Worm (Caenorhabditis elegans) whole organism, young adult: ENCODE data around the gene fbxb-22.

Experiments
- B0019.2 ChIP-seq: fragments of 200-800 bp; sonication (Bioruptor generic); conservative IDR thresholded peaks from 2 replicates; pipeline ENCODE4 v1.3.6; 2022; ENCODE audit warnings: missing genetic modification reagents, missing genetic modification characterization, missing compliant biosample characterization
- C17E4.6 ChIP-seq: fragments of 200-800 bp; sonication (Bioruptor generic); IDR thresholded peaks from 2 replicates; pipeline ENCODE4 v1.3.6; 2022; ENCODE audit warnings: missing genetic modification reagents, missing genetic modification characterization, missing compliant biosample characterization
- F33H1.4 ChIP-seq: fragments of 200-800 bp; sonication (Bioruptor generic); IDR thresholded peaks from 2 replicates; pipeline ENCODE4 v1.3.6; 2022; ENCODE audit warnings: missing genetic modification reagents, missing genetic modification characterization, missing compliant biosample characterization
- F49E8.2 ChIP-seq: sonication (generic microtip); optimal IDR thresholded peaks from 3 replicates; lab custom pipeline; 2017; ENCODE audit warnings: missing genetic modification characterization, mild to moderate bottlenecking, missing compliant biosample characterization, antibody characterized with exemption, moderate library complexity; ENCODE audit not compliant: insufficient read depth
- Y53G8AR.9 ChIP-seq: fragments of 200-800 bp; sonication (Bioruptor generic); conservative IDR thresholded peaks from 2 replicates; pipeline ENCODE4 v1.3.6; 2022; ENCODE audit warnings: missing genetic modification reagents, missing genetic modification characterization, missing compliant biosample characterization
- Y56A3A.18 ChIP-seq: fragments of 200-800 bp; sonication (Bioruptor generic); IDR thresholded peaks from 2 replicates; pipeline ENCODE4 v1.3.6; 2022; ENCODE audit warnings: missing genetic modification reagents, missing genetic modification characterization, missing compliant biosample characterization
- aptf-2 ChIP-seq: fragments of 200-800 bp; sonication (Bioruptor generic); conservative IDR thresholded peaks from 2 replicates; pipeline ENCODE4 v1.3.6; 2022; ENCODE audit warnings: missing genetic modification reagents, missing genetic modification characterization, missing compliant biosample characterization
- aptf-3 ChIP-seq: fragments of 200-800 bp; sonication (Bioruptor generic); IDR thresholded peaks from 2 replicates; pipeline ENCODE4 v1.3.6; 2022; ENCODE audit warnings: missing genetic modification characterization, missing compliant biosample characterization
- atf-7 ChIP-seq: sonication (generic microtip); optimal IDR thresholded peaks from 2 replicates; lab custom pipeline; 2017; ENCODE audit warnings: mild to moderate bottlenecking, missing genetic modification characterization, missing compliant biosample characterization
- cebp-1 ChIP-seq, 2 experiments: fragments of 200-800 bp in 1 of 2; sonication (Bioruptor generic) in 1 of 2; sonication (generic microtip) in 1 of 2; IDR thresholded peaks in 1 of 2; optimal IDR thresholded peaks in 1 of 2; 2 replicates each; pipeline versions ENCODE4 v1.3.6 to Lab custom; 2017 to 2022; ENCODE audit warnings: missing compliant biosample characterization in 2 of 2, missing genetic modification characterization in 2 of 2, mild to moderate bottlenecking in 1 of 2, missing genetic modification reagents in 1 of 2, moderate library complexity in 1 of 2
- dox-1 ChIP-seq: fragments of 200-800 bp; sonication (Bioruptor generic); IDR thresholded peaks from 2 replicates; pipeline ENCODE4 v1.3.6; 2022; ENCODE audit warnings: missing genetic modification reagents, missing genetic modification characterization, missing compliant biosample characterization
- dpff-1 ChIP-seq: sonication (generic microtip); optimal IDR thresholded peaks from 2 replicates; lab custom pipeline; 2017; ENCODE audit warnings: mild to moderate bottlenecking, missing genetic modification characterization, missing compliant biosample characterization
- efl-1 ChIP-seq: fragments of 150-350 bp; optimal IDR thresholded peaks from 2 replicates; lab custom pipeline; 2014; ENCODE audit warnings: missing biosample characterization, missing genetic modification reagents, missing genetic modification characterization
- egl-44 ChIP-seq: fragments of 200-800 bp; sonication (Bioruptor generic); IDR thresholded peaks from 2 replicates; pipeline ENCODE4 v1.3.6; 2022; ENCODE audit warnings: missing genetic modification reagents, missing genetic modification characterization, missing compliant biosample characterization
- egrh-3 ChIP-seq: fragments of 200-800 bp; sonication (Bioruptor generic); IDR thresholded peaks from 2 replicates; pipeline ENCODE4 v1.3.6; 2022; ENCODE audit warnings: missing genetic modification reagents, missing genetic modification characterization, missing compliant biosample characterization
- ekl-4 ChIP-seq: fragments of 200-800 bp; sonication (Bioruptor generic); IDR thresholded peaks from 2 replicates; pipeline ENCODE4 v1.3.6; 2022; ENCODE audit warnings: missing genetic modification reagents, missing genetic modification characterization, missing compliant biosample characterization
- ets-4 ChIP-seq: fragments of 200-800 bp; sonication (Bioruptor generic); optimal IDR thresholded peaks from 2 replicates; lab custom pipeline; 2018; ENCODE audit warnings: mild to moderate bottlenecking, missing genetic modification characterization, missing compliant biosample characterization
- fkh-3 ChIP-seq: sonication (generic microtip); optimal IDR thresholded peaks from 2 replicates; lab custom pipeline; 2016; ENCODE audit warnings: mild to moderate bottlenecking, missing genetic modification characterization, missing compliant biosample characterization
- gei-17 ChIP-seq: fragments of 200-800 bp; sonication (Bioruptor generic); optimal IDR thresholded peaks from 2 replicates; lab custom pipeline; 2018; ENCODE audit warnings: mild to moderate bottlenecking, missing genetic modification characterization, missing compliant biosample characterization
- hmg-1.2 ChIP-seq: fragments of 200-800 bp; sonication (Bioruptor generic); IDR thresholded peaks from 2 replicates; pipeline ENCODE4 v1.3.6; 2022; ENCODE audit warnings: missing genetic modification reagents, missing genetic modification characterization, missing compliant biosample characterization
- hmg-20 ChIP-seq: fragments of 200-800 bp; sonication (Bioruptor generic); IDR thresholded peaks from 2 replicates; pipeline ENCODE4 v1.3.6; 2022; ENCODE audit warnings: missing genetic modification reagents, missing genetic modification characterization, missing compliant biosample characterization
- let-526 ChIP-seq: fragments of 200-800 bp; sonication (Bioruptor generic); IDR thresholded peaks from 2 replicates; pipeline ENCODE4 v1.3.6; 2022; ENCODE audit warnings: missing genetic modification reagents, missing genetic modification characterization, missing compliant biosample characterization
- let-607 ChIP-seq, 2 experiments: fragments of 200-800 bp in 1 of 2; sonication (Bioruptor generic) in 1 of 2; sonication (generic microtip) in 1 of 2; optimal IDR thresholded peaks; 2 replicates each; lab custom pipeline; 2016 to 2018; ENCODE audit warnings: mild to moderate bottlenecking in 2 of 2, missing compliant biosample characterization in 2 of 2, missing genetic modification characterization in 2 of 2, moderate library complexity in 2 of 2, missing genotype in 1 of 2
- lin-35 ChIP-seq, 3 experiments: fragments of 150-350 bp in 2 of 3; sonication (generic microtip) in 1 of 3; optimal IDR thresholded peaks; 2 replicates each; lab custom pipeline; 2014 to 2018; ENCODE audit warnings: missing biosample characterization in 3 of 3, missing genetic modification characterization in 3 of 3, missing genetic modification reagents in 3 of 3
- lin-40 ChIP-seq: sonication (generic microtip); optimal IDR thresholded peaks from 2 replicates; lab custom pipeline; 2016; ENCODE audit warnings: missing genetic modification characterization, mild to moderate bottlenecking, missing compliant biosample characterization, missing genotype, missing genetic modification reagents
- lir-1 ChIP-seq: fragments of 200-800 bp; sonication (Bioruptor generic); conservative IDR thresholded peaks from 2 replicates; pipeline ENCODE4 v1.3.6; 2022; ENCODE audit warnings: missing genetic modification reagents, missing genetic modification characterization, missing compliant biosample characterization
- lsl-1 ChIP-seq: fragments of 200-800 bp; sonication (Bioruptor generic); optimal IDR thresholded peaks from 2 replicates; lab custom pipeline; 2018; ENCODE audit warnings: mild to moderate bottlenecking, missing genetic modification characterization, moderate library complexity, missing compliant biosample characterization
- lsy-27 ChIP-seq: sonication (generic microtip); optimal IDR thresholded peaks from 2 replicates; lab custom pipeline; 2017; ENCODE audit warnings: missing genetic modification characterization, mild to moderate bottlenecking, missing compliant biosample characterization, antibody characterized with exemption, missing genotype, borderline replicate concordance; ENCODE audit not compliant: insufficient read depth
- madf-10 ChIP-seq: sonication (generic microtip); optimal IDR thresholded peaks from 2 replicates; lab custom pipeline; 2016; ENCODE audit warnings: mild to moderate bottlenecking, missing genetic modification characterization, missing compliant biosample characterization
- madf-6 ChIP-seq: fragments of 200-800 bp; sonication (Bioruptor generic); IDR thresholded peaks from 2 replicates; pipeline ENCODE4 v1.3.6; 2022; ENCODE audit warnings: missing genetic modification reagents, missing genetic modification characterization, missing compliant biosample characterization
- mes-4 ChIP-seq: sonication (generic microtip); optimal IDR thresholded peaks from 2 replicates; lab custom pipeline; 2016; ENCODE audit warnings: missing genotype, missing genetic modification characterization, missing compliant biosample characterization
- nhr-27 ChIP-seq: fragments of 200-800 bp; sonication (Bioruptor generic); optimal IDR thresholded peaks from 2 replicates; lab custom pipeline; 2018; ENCODE audit warnings: mild to moderate bottlenecking, missing genetic modification characterization, moderate library complexity, missing compliant biosample characterization
- nhr-80 ChIP-seq: sonication (generic microtip); optimal IDR thresholded peaks from 2 replicates; lab custom pipeline; 2016; ENCODE audit warnings: missing genetic modification characterization, missing compliant biosample characterization
- nhr-90 ChIP-seq: sonication (generic microtip); optimal IDR thresholded peaks from 2 replicates; lab custom pipeline; 2016; ENCODE audit warnings: missing genotype, mild to moderate bottlenecking, missing genetic modification characterization, missing compliant biosample characterization
- pbrm-1 ChIP-seq: fragments of 200-800 bp; sonication (Bioruptor generic); IDR thresholded peaks from 2 replicates; pipeline ENCODE4 v1.3.6; 2022; ENCODE audit warnings: missing genetic modification reagents, missing genetic modification characterization, missing compliant biosample characterization
- pha-4 ChIP-seq: fragments of 150-350 bp; sonication (generic microtip); optimal IDR thresholded peaks from 2 replicates; lab custom pipeline; 2014; ENCODE audit warnings: missing biosample characterization, missing genetic modification reagents, missing genetic modification characterization
- snpc-3.4 ChIP-seq: sonication (generic microtip); optimal IDR thresholded peaks from 2 replicates; lab custom pipeline; 2017; ENCODE audit warnings: missing genetic modification characterization, mild to moderate bottlenecking, missing compliant biosample characterization, antibody characterized with exemption, moderate library complexity, missing genotype, missing genetic modification reagents
- somi-1 ChIP-seq: fragments of 200-800 bp; sonication (Bioruptor generic); optimal IDR thresholded peaks from 2 replicates; lab custom pipeline; 2018; ENCODE audit warnings: mild to moderate bottlenecking, missing genetic modification characterization, missing compliant biosample characterization
- tlf-1 ChIP-seq: fragments of 200-800 bp; sonication (Bioruptor generic); optimal IDR thresholded peaks from 2 replicates; lab custom pipeline; 2018; ENCODE audit warnings: mild to moderate bottlenecking, missing genetic modification characterization, missing compliant biosample characterization
- unc-130 ChIP-seq: sonication (generic microtip); optimal IDR thresholded peaks from 2 replicates; lab custom pipeline; 2016; ENCODE audit warnings: missing genetic modification reagents, missing genetic modification characterization, missing compliant biosample characterization
- unc-62 ChIP-seq: fragments of 150-350 bp; optimal IDR thresholded peaks from 2 replicates; lab custom pipeline; 2014; ENCODE audit warnings: missing biosample characterization, missing genetic modification reagents, missing genetic modification characterization
- zim-3 ChIP-seq: sonication (generic microtip); optimal IDR thresholded peaks from 2 replicates; lab custom pipeline; 2017; ENCODE audit warnings: mild to moderate bottlenecking, missing genetic modification characterization, moderate library complexity, missing compliant biosample characterization
- ztf-22 ChIP-seq: fragments of 200-800 bp; sonication (Bioruptor generic); optimal IDR thresholded peaks from 2 replicates; lab custom pipeline; 2018; ENCODE audit warnings: mild to moderate bottlenecking, missing genetic modification characterization, moderate library complexity, missing compliant biosample characterization
- ztf-3 ChIP-seq: fragments of 200-800 bp; sonication (Bioruptor generic); optimal IDR thresholded peaks from 2 replicates; lab custom pipeline; 2018; ENCODE audit warnings: mild to moderate bottlenecking, missing genetic modification characterization, missing compliant biosample characterization
- ztf-6 ChIP-seq: fragments of 200-800 bp; sonication (Bioruptor generic); IDR thresholded peaks from 2 replicates; pipeline ENCODE4 v1.3.6; 2022; ENCODE audit warnings: missing genetic modification reagents, missing genetic modification characterization, missing compliant biosample characterization

The fbxb-22 gene

DNA sequence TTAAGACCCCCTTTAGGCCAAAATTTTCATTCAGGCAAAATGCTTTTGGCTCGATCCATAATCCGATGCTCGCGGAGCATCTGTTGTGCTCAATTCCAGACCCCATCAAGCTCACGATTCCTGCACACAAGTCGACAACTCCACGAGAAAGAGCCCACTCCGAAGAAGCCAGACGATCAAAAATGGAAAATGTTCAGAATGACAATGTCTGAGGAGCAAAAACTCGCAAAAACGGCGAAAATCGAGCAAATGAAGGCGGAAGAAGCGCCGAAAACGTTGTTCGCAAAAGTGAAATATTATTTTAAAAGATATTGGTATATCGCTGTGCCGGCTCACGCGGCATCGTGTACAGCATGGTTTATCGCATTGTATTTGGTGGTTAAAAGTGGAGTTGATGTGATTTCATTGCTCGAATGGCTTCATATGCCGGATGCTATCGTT, 38.1 kb upstream of the fbxb-22 start, which contains the start of gene Y56A3A.22 (continued):
- TF ChIP-seq lin-40 (tag; lab: Kevin White, UChicago) (peak; percentile 57), fkh-3 (tag; lab: Kevin White, UChicago) (peak; percentile 38), nhr-27 (peak; percentile 6), somi-1 (peak; percentile 15), dpff-1 (tag; lab: Kevin White, UChicago) (peak; percentile 68), nhr-80 (tag; lab: Kevin White, UChicago) (no peak), egrh-3 (no peak), pbrm-1 (GFP tag; lab: Robert Waterston, UW) (peak; percentile 81), nhr-90 (tag; lab: Kevin White, UChicago) (no peak), ztf-22 (GFP tag; lab: Kevin White, UChicago) (peak; percentile 22), unc-130 (GFP tag; lab: Kevin White, UChicago) (no peak), aptf-3 (GFP tag; lab: Robert Waterston, UW) (peak; percentile 73; the same call in 1 of the 2 replicates), gei-17 (GFP tag; lab: Kevin White, UChicago) (peak; percentile 31), hmg-20 (GFP tag; lab: Robert Waterston, UW) (peak; percentile 30; the same call in 1 of the 2 replicates), atf-7 (peak; percentile 71), Y56A3A.18 (GFP tag; lab: Robert Waterston, UW) (peak; percentile 57; the same call in 1 of the 2 replicates)
- TF ChIP-seq, all 124 proteins: peak for 53

DNA sequence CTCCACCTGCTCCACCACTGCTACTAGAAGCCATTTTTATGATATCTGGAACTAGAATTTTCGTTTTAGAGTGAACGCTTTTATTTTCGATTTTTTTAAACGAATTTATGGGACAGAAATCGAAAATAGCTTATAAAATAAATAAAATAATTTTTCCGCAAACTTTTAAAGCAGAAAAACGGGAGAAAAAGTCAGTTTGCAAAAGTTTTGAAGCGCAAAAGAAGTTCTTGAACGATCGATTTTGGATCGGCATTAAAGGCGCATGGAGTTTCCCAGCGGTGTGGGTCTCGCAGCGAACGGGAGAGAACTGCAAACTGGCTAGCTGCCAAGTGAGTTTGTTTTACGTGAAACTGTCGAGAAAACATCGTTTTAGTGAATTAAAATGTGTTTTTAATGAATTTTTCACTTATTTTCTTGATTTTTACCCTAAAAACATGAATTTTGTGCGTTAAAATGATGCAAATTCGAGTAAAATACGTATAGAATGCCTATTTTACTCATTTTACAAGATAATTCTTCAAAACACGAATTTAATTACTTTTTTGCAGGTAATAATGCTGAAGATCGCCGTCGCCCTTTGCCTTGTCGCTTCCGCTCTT, 36.7 kb upstream of the fbxb-22 start, which contains the start of the genes ccf-1 and trap-4:
TSS of gene ccf-1 (minus strand) at position 51 of the 599 bp plus-strand sequence.
TSS of gene trap-4 (plus strand) at position 549 of the 599 bp plus-strand sequence.
- TF ChIP-seq madf-10 (no peak), let-526 (GFP tag; lab: Robert Waterston, UW) (no peak), madf-6 (GFP tag; lab: Robert Waterston, UW) (peak; percentile 58), lir-1 (GFP tag; lab: Robert Waterston, UW) (0 out of 2 replicates have a peak, but pooled peaks have one; percentile 5), efl-1 (no peak), snpc-3.4 (tag; lab: Kevin White, UChicago) (peak; percentile 5), pha-4 (tag; lab: Kevin White, UChicago) (peak; percentile 20), F33H1.4 (peak; percentile 85), ztf-3 (GFP tag; lab: Kevin White, UChicago) (no peak), lin-35 (GFP tag; optimal IDR thresholded peaks at IDR 0.05; lab: Kevin White, UChicago) (peak in 1 of 3 experiments; percentile 28), ets-4 (GFP tag; lab: Kevin White, UChicago) (no peak), dox-1 (GFP tag; lab: Robert Waterston, UW) (peak; percentile 48; the same call in 1 of the 2 replicates), ekl-4 (GFP tag; lab: Robert Waterston, UW) (0 out of 2 replicates have a peak, but pooled peaks have one; percentile 1), lin-40 (tag; lab: Kevin White, UChicago) (peak; percentile 26), aptf-2 (GFP tag; lab: Robert Waterston, UW) (no peak), B0019.2 (GFP tag; lab: Robert Waterston, UW) (no peak), F49E8.2 (tag; lab: Kevin White, UChicago) (no peak), Y53G8AR.9 (GFP tag; lab: Robert Waterston, UW) (0 out of 2 replicates have a peak, but pooled peaks have one; percentile 27), nhr-80 (tag; lab: Kevin White, UChicago) (peak; percentile 13), hmg-1.2 (GFP tag; lab: Robert Waterston, UW) (no peak), zim-3 (tag; lab: Kevin White, UChicago) (no peak), mes-4 (tag; lab: Kevin White, UChicago) (no peak), lsl-1 (peak; percentile 19), let-607 (tag; optimal IDR thresholded peaks at IDR 0.05; lab: Kevin White, UChicago) (peak; percentile 99), cebp-1 (GFP tag; IDR thresholded peaks at IDR 0.05; lab: Robert Waterston, UW) (no peak), cebp-1 (tag; optimal IDR thresholded peaks at IDR 0.05; lab: Kevin White, UChicago) (peak; percentile 24), pbrm-1 (GFP tag; lab: Robert Waterston, UW) (no peak), unc-62 (no peak), egl-44 (GFP tag; lab: Robert Waterston, UW) (no peak), lsy-27 (tag; lab: Kevin White, UChicago) (no peak), C17E4.6 (GFP tag; lab: Robert Waterston, UW) (no peak), tlf-1 (GFP tag; lab: Kevin White, UChicago) (no peak), ztf-6 (GFP tag; lab: Robert Waterston, UW) (no peak)
